Fruit fly (Drosophila melanogaster) whole organism, embryonic: ENCODE data around the gene Kah.

Experiments
- Bdp1 ChIP-seq: fragments of 200-800 bp; sonication (Bioruptor generic); optimal IDR thresholded peaks from 3 replicates; lab custom pipeline; 2016; ENCODE audit warnings: missing biosample characterization, missing genetic modification characterization
- C15 ChIP-seq: fragments of 200-800 bp; sonication (Bioruptor generic); IDR thresholded peaks from 3 replicates; pipeline ENCODE4 v1.3.6; 2022; ENCODE audit warnings: missing biosample characterization, missing genetic modification characterization
- CG10274 ChIP-seq: fragments of 200-800 bp; sonication (Bioruptor generic); optimal IDR thresholded peaks from 3 replicates; lab custom pipeline; 2017; ENCODE audit warnings: missing biosample characterization, mild to moderate bottlenecking, missing genetic modification characterization
- CG12071 ChIP-seq: fragments of 200-800 bp; sonication (Bioruptor generic); optimal IDR thresholded peaks from 3 replicates; lab custom pipeline; 2018; ENCODE audit warnings: missing biosample characterization, mild to moderate bottlenecking, missing genetic modification characterization
- CG12236 ChIP-seq: fragments of 200-800 bp; sonication (Bioruptor generic); optimal IDR thresholded peaks from 2 replicates; lab custom pipeline; 2016; ENCODE audit warnings: missing biosample characterization, missing genetic modification characterization
- CG12299 ChIP-seq: fragments of 200-800 bp; sonication (Bioruptor generic); optimal IDR thresholded peaks from 2 replicates; lab custom pipeline; 2018; ENCODE audit warnings: missing biosample characterization, mild to moderate bottlenecking, missing genetic modification characterization
- CG12942 ChIP-seq: fragments of 200-800 bp; sonication (Bioruptor generic); optimal IDR thresholded peaks from 3 replicates; lab custom pipeline; 2016; ENCODE audit warnings: missing biosample characterization, missing genetic modification characterization
- CG13296 ChIP-seq: fragments of 200-800 bp; sonication (Bioruptor generic); optimal IDR thresholded peaks from 3 replicates; lab custom pipeline; 2018; ENCODE audit warnings: missing biosample characterization, mild to moderate bottlenecking, missing genetic modification characterization
- CG14014 ChIP-seq: fragments of 200-800 bp; sonication (Bioruptor generic); IDR thresholded peaks from 2 replicates; pipeline ENCODE4 v1.3.6; 2022; ENCODE audit warnings: missing biosample characterization, missing genetic modification characterization
- CG17361 ChIP-seq: fragments of 200-800 bp; sonication (Bioruptor generic); IDR thresholded peaks from 3 replicates; pipeline ENCODE4 v1.3.6; 2022; ENCODE audit warnings: missing biosample characterization, missing genetic modification characterization
- CG17612 ChIP-seq: fragments of 200-800 bp; sonication (Bioruptor generic); IDR thresholded peaks from 2 replicates; pipeline ENCODE4 v1.3.6; 2022; ENCODE audit warnings: missing biosample characterization, missing genetic modification characterization
- CG2199 ChIP-seq: fragments of 200-800 bp; sonication (Bioruptor generic); IDR thresholded peaks from 3 replicates; pipeline ENCODE4 v1.3.6; 2022; ENCODE audit warnings: missing biosample characterization, missing genetic modification characterization
- CG31441 ChIP-seq: fragments of 200-800 bp; sonication (Bioruptor generic); IDR thresholded peaks from 2 replicates; pipeline ENCODE4 v1.3.6; 2022; ENCODE audit warnings: missing biosample characterization, missing genetic modification characterization
- CG4854 ChIP-seq: fragments of 200-800 bp; sonication (Bioruptor generic); optimal IDR thresholded peaks from 2 replicates; lab custom pipeline; 2016; ENCODE audit warnings: missing biosample characterization, missing genetic modification characterization, inconsistent platforms
- CG6689 ChIP-seq: fragments of 200-800 bp; sonication (Bioruptor generic); IDR thresholded peaks from 2 replicates; pipeline ENCODE4 v1.3.6; 2022; ENCODE audit warnings: missing biosample characterization, missing genetic modification characterization
- CG6765 ChIP-seq: fragments of 200-800 bp; sonication (Bioruptor generic); optimal IDR thresholded peaks from 3 replicates; lab custom pipeline; 2017; ENCODE audit warnings: missing biosample characterization, mild to moderate bottlenecking, missing genetic modification characterization
- CG8359 ChIP-seq: fragments of 200-800 bp; sonication (Bioruptor generic); optimal IDR thresholded peaks from 2 replicates; lab custom pipeline; 2017; ENCODE audit warnings: missing biosample characterization, mild to moderate bottlenecking, missing genetic modification characterization, borderline replicate concordance
- CG9932 ChIP-seq: fragments of 200-800 bp; sonication (Bioruptor generic); IDR thresholded peaks from 2 replicates; pipeline ENCODE4 v1.3.6; 2022; ENCODE audit warnings: missing biosample characterization, missing genetic modification characterization
- Chrac-16 ChIP-seq: fragments of 200-800 bp; sonication (Bioruptor generic); optimal IDR thresholded peaks from 3 replicates; lab custom pipeline; 2016; ENCODE audit warnings: missing biosample characterization, missing genetic modification characterization
- D19B ChIP-seq: fragments of 200-800 bp; sonication (Bioruptor generic); optimal IDR thresholded peaks from 2 replicates; lab custom pipeline; 2017; ENCODE audit warnings: missing biosample characterization, mild to moderate bottlenecking, missing genetic modification characterization
- Dbx ChIP-seq: fragments of 200-800 bp; sonication (Bioruptor generic); IDR thresholded peaks from 3 replicates; pipeline ENCODE4 v1.3.6; 2022; ENCODE audit warnings: missing biosample characterization, missing genetic modification characterization
- ERR ChIP-seq: fragments of 200-800 bp; sonication (Bioruptor generic); optimal IDR thresholded peaks from 2 replicates; lab custom pipeline; 2016; ENCODE audit warnings: missing biosample characterization, missing genetic modification characterization
- H15 ChIP-seq: fragments of 200-800 bp; sonication (Bioruptor generic); IDR thresholded peaks from 3 replicates; pipeline ENCODE4 v1.3.6; 2022; ENCODE audit warnings: missing biosample characterization, missing genetic modification characterization
- HHEX ChIP-seq: fragments of 200-800 bp; sonication (Bioruptor generic); optimal IDR thresholded peaks from 3 replicates; lab custom pipeline; 2017; ENCODE audit warnings: missing biosample characterization, mild to moderate bottlenecking, missing genetic modification characterization, missing genetic modification reagents
- Hand ChIP-seq: fragments of 200-800 bp; sonication (Bioruptor generic); optimal IDR thresholded peaks from 2 replicates; lab custom pipeline; 2017; ENCODE audit warnings: mild to moderate bottlenecking, missing biosample characterization, missing genetic modification reagents, missing genetic modification characterization
- Jarid2 ChIP-seq: fragments of 200-800 bp; sonication (Bioruptor generic); optimal IDR thresholded peaks from 3 replicates; lab custom pipeline; 2017; ENCODE audit warnings: mild to moderate bottlenecking, missing biosample characterization, missing genetic modification reagents, missing genetic modification characterization
- Ravus ChIP-seq: fragments of 200-800 bp; sonication (Bioruptor generic); IDR thresholded peaks from 2 replicates; pipeline ENCODE4 v1.3.6; 2022; ENCODE audit warnings: missing biosample characterization, missing genetic modification characterization
- Rx ChIP-seq: fragments of 200-800 bp; sonication (Bioruptor generic); IDR thresholded peaks from 2 replicates; pipeline ENCODE4 v1.3.6; 2022; ENCODE audit warnings: missing biosample characterization, missing genetic modification characterization
- Side ChIP-seq: fragments of 200-800 bp; sonication (Bioruptor generic); optimal IDR thresholded peaks from 2 replicates; lab custom pipeline; 2016; ENCODE audit warnings: missing biosample characterization, missing genetic modification characterization
- Sox102F ChIP-seq: fragments of 200-800 bp; sonication (Bioruptor generic); optimal IDR thresholded peaks from 2 replicates; lab custom pipeline; 2018; ENCODE audit warnings: missing biosample characterization, mild to moderate bottlenecking, missing genetic modification characterization, moderate library complexity
- Sry-δ ChIP-seq: fragments of 200-800 bp; sonication (Bioruptor generic); optimal IDR thresholded peaks from 2 replicates; lab custom pipeline; 2016; ENCODE audit warnings: missing biosample characterization, missing genetic modification characterization
- Tbp ChIP-seq: fragments of >200 bp; optimal IDR thresholded peaks from 2 replicates; lab custom pipeline; 2018; ENCODE audit warnings: missing biosample characterization, missing genetic modification characterization
- Usf ChIP-seq: fragments of 200-800 bp; sonication (Bioruptor generic); optimal IDR thresholded peaks from 2 replicates; lab custom pipeline; 2017; ENCODE audit warnings: missing genotype, missing biosample characterization, missing genetic modification characterization
- ab ChIP-seq: fragments of 200-800 bp; sonication (Bioruptor generic); optimal IDR thresholded peaks from 2 replicates; lab custom pipeline; 2016; ENCODE audit warnings: missing biosample characterization, missing genetic modification characterization
- ash1 ChIP-seq: fragments of 200-800 bp; sonication (Bioruptor generic); optimal IDR thresholded peaks from 2 replicates; lab custom pipeline; 2018; ENCODE audit warnings: missing biosample characterization, mild to moderate bottlenecking, missing genetic modification characterization
- ato ChIP-seq: fragments of 200-800 bp; sonication (Bioruptor generic); IDR thresholded peaks from 2 replicates; pipeline ENCODE4 v1.3.6; 2022; ENCODE audit warnings: missing biosample characterization, missing genetic modification characterization; ENCODE audit not compliant: partially characterized antibody
- br ChIP-seq: fragments of >200 bp; optimal IDR thresholded peaks from 2 replicates; lab custom pipeline; 2017
- bsh ChIP-seq, 2 experiments: fragments of 200-800 bp; sonication (Bioruptor generic); optimal IDR thresholded peaks; 2 replicates each; lab custom pipeline; 2017 to 2018; ENCODE audit warnings: mild to moderate bottlenecking in 2 of 2, missing biosample characterization in 2 of 2, missing genetic modification characterization in 2 of 2, moderate library complexity in 1 of 2
- chinmo ChIP-seq: fragments of 200-800 bp; sonication (Bioruptor generic); IDR thresholded peaks from 4 replicates; pipeline ENCODE4 v1.3.6; 2022; ENCODE audit warnings: missing biosample characterization, missing genetic modification characterization; ENCODE audit not compliant: partially characterized antibody
- dmrt99B ChIP-seq: fragments of 200-800 bp; sonication (Bioruptor generic); optimal IDR thresholded peaks from 2 replicates; lab custom pipeline; 2018; ENCODE audit warnings: missing biosample characterization, mild to moderate bottlenecking, missing genetic modification characterization, moderate library complexity
- eve ChIP-seq, 2 experiments: fragments of >200 bp; optimal IDR thresholded peaks; 2 replicates each; lab custom pipeline; 2017; ENCODE audit warnings: missing biosample characterization in 2 of 2, missing genetic modification characterization in 2 of 2
- fru ChIP-seq: fragments of >200 bp; optimal IDR thresholded peaks from 2 replicates; lab custom pipeline; 2017
- gsb ChIP-seq: fragments of 200-800 bp; sonication (Bioruptor generic); IDR thresholded peaks from 2 replicates; pipeline ENCODE4 v1.3.6; 2022; ENCODE audit warnings: missing biosample characterization, missing genetic modification characterization
- klu ChIP-seq: fragments of 200-800 bp; sonication (Bioruptor generic); IDR thresholded peaks from 2 replicates; pipeline ENCODE4 v1.3.6; 2022; ENCODE audit warnings: missing biosample characterization, missing genetic modification characterization
- nau ChIP-seq: fragments of 200-800 bp; sonication (Bioruptor generic); optimal IDR thresholded peaks from 3 replicates; lab custom pipeline; 2017; ENCODE audit warnings: missing biosample characterization, mild to moderate bottlenecking, missing genetic modification characterization, missing genetic modification reagents
- oc ChIP-seq: fragments of 200-800 bp; sonication (Bioruptor generic); optimal IDR thresholded peaks from 2 replicates; lab custom pipeline; 2018; ENCODE audit warnings: missing biosample characterization, mild to moderate bottlenecking, missing genetic modification characterization, moderate library complexity
- schlank ChIP-seq: fragments of 200-800 bp; sonication (Bioruptor generic); optimal IDR thresholded peaks from 2 replicates; lab custom pipeline; 2018; ENCODE audit warnings: missing biosample characterization, mild to moderate bottlenecking, missing genetic modification characterization
- so ChIP-seq: fragments of 200-800 bp; sonication (Bioruptor generic); IDR thresholded peaks from 3 replicates; pipeline ENCODE4 v1.3.6; 2022; ENCODE audit warnings: missing biosample characterization, missing genetic modification characterization
- sqz ChIP-seq: fragments of 200-800 bp; sonication (Bioruptor generic); optimal IDR thresholded peaks from 3 replicates; lab custom pipeline; 2018; ENCODE audit warnings: missing biosample characterization, mild to moderate bottlenecking, missing genetic modification characterization
- trem ChIP-seq: fragments of 200-800 bp; optimal IDR thresholded peaks from 3 replicates; lab custom pipeline; 2019; ENCODE audit warnings: missing biosample characterization, mild to moderate bottlenecking, missing genetic modification characterization, moderate library complexity
- tx ChIP-seq: fragments of 200-800 bp; sonication (Bioruptor generic); optimal IDR thresholded peaks from 2 replicates; lab custom pipeline; 2016; ENCODE audit warnings: missing biosample characterization, missing genetic modification characterization

Kah gene

dm6 chr3L:546819-547441, 42.1 kb downstream of the Kah start (continued):
- TF ChIP-seq chinmo (GFP tag; lab: Robert Waterston, UW) (peak; percentile 65; the same call in 1 of the 4 replicates), schlank (tag; lab: Kevin White, UChicago) (peak; percentile 95), dmrt99B (tag; lab: Kevin White, UChicago) (peak; percentile 37), so (GFP tag; lab: Robert Waterston, UW) (peak; percentile 55; the same call in 1 of the 3 replicates), oc (tag; lab: Kevin White, UChicago) (peak; percentile 11), Side (peak; percentile 68), Sox102F (GFP tag; lab: Kevin White, UChicago) (peak; percentile 68), br (lab: Kevin White, UChicago) (no peak), Tbp (GFP tag; lab: Kevin White, UChicago) (no peak), CG9932 (GFP tag; lab: Robert Waterston, UW) (peak; percentile 99), CG6765 (GFP tag; lab: Kevin White, UChicago) (peak; percentile 63), CG12236 (GFP tag; lab: Kevin White, UChicago) (peak; percentile 16), CG31441 (peak; percentile 39; the same call in 1 of the 2 replicates), Bdp1 (peak; percentile 40), CG17612 (GFP tag; lab: Robert Waterston, UW) (peak; percentile 88), trem (tag; lab: Kevin White, UChicago) (no peak), ash1 (GFP tag; lab: Kevin White, UChicago) (peak; percentile 79), Dbx (peak; percentile 97), CG17361 (GFP tag; lab: Robert Waterston, UW) (peak; percentile 64), CG8359 (GFP tag; lab: Kevin White, UChicago) (no peak), CG10274 (GFP tag; lab: Kevin White, UChicago) (peak; percentile 70), sqz (GFP tag; lab: Kevin White, UChicago) (no peak), CG13296 (peak; percentile 34), klu (GFP tag; lab: Robert Waterston, UW) (peak; percentile 82), CG4854 (GFP tag; lab: Kevin White, UChicago) (peak; percentile 55), CG12071 (GFP tag; lab: Kevin White, UChicago) (peak; percentile 77), Chrac-16 (GFP tag; lab: Kevin White, UChicago) (peak; percentile 77), Ravus (GFP tag; lab: Robert Waterston, UW) (peak; percentile 41; the same call in 1 of the 2 replicates), fru (lab: Kevin White, UChicago) (no peak), CG2199 (GFP tag; lab: Robert Waterston, UW) (no peak), CG12299 (peak; percentile 80), Jarid2 (peak; percentile 18), tx (GFP tag; lab: Kevin White, UChicago) (peak; percentile 77), bsh (GFP tag; optimal IDR thresholded peaks at IDR 0.05; lab: Kevin White, UChicago) (peak in 1 of 2 experiments; percentile 28), ERR (GFP tag; lab: Kevin White, UChicago) (peak; percentile 87), CG6689 (GFP tag; lab: Robert Waterston, UW) (peak; percentile 74), eve (GFP tag; optimal IDR thresholded peaks at IDR 0.05; lab: Kevin White, UChicago) (peak in 1 of 2 experiments; percentile 76), nau (GFP tag; lab: Kevin White, UChicago) (peak; percentile 30), Hand (GFP tag; lab: Kevin White, UChicago) (peak; percentile 90), H15 (GFP tag; lab: Robert Waterston, UW) (peak; percentile 76; the same call in 2 of the 3 replicates), ato (GFP tag; lab: Robert Waterston, UW) (no peak), HHEX (GFP tag; lab: Kevin White, UChicago) (peak; percentile 46), C15 (GFP tag; lab: Robert Waterston, UW) (peak; percentile 66; the same call in 2 of the 3 replicates), ab (GFP tag; lab: Kevin White, UChicago) (peak; percentile 15), CG12942 (GFP tag; lab: Kevin White, UChicago) (peak; percentile 49), CG14014 (GFP tag; lab: Robert Waterston, UW) (peak; percentile 86), Usf (peak; percentile 65), D19B (GFP tag; lab: Kevin White, UChicago) (peak; percentile 73), Sry-δ (GFP tag; lab: Kevin White, UChicago) (peak; percentile 43), Rx (GFP tag; lab: Robert Waterston, UW) (peak; percentile 76), gsb (peak; percentile 77)
